Worm (Caenorhabditis elegans): ENCODE data around the gene C33C12.12.
A peak's percentile ranks its signal among the peaks of the same experiment; 100 is the strongest.

The C33C12.12 gene

DNA sequence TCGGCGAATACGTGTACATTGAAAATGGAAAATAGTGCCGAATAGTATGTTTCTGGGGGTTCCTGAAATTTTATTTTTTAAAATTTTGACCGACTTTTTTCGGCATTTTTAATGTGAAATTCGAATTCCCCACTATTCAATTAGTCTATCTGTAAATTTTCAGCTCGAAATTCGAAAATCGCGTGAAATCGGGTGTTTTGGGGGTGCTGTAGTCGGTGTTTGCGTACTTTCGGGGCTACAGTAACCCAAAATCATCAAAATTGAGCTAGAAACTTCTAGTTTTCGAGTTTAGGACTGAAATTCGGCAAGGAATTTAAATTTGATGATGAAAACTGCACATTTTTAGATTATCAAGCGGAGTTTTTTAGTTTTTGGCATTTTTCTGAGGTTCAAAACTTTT is 32.2 kb upstream of the C33C12.12 start:
- no peak for TF ChIP-seq unc-130 (GFP tag; optimal IDR thresholded peaks at IDR 0.05)
- TF ChIP-seq aha-1 (tag) = peak; percentile 98
- TF ChIP-seq nhr-41 (GFP tag; IDR thresholded peaks at IDR 0.05) = no peak
- TF ChIP-seq ceh-28 (tag; optimal IDR thresholded peaks at IDR 0.05) = no peak

DNA sequence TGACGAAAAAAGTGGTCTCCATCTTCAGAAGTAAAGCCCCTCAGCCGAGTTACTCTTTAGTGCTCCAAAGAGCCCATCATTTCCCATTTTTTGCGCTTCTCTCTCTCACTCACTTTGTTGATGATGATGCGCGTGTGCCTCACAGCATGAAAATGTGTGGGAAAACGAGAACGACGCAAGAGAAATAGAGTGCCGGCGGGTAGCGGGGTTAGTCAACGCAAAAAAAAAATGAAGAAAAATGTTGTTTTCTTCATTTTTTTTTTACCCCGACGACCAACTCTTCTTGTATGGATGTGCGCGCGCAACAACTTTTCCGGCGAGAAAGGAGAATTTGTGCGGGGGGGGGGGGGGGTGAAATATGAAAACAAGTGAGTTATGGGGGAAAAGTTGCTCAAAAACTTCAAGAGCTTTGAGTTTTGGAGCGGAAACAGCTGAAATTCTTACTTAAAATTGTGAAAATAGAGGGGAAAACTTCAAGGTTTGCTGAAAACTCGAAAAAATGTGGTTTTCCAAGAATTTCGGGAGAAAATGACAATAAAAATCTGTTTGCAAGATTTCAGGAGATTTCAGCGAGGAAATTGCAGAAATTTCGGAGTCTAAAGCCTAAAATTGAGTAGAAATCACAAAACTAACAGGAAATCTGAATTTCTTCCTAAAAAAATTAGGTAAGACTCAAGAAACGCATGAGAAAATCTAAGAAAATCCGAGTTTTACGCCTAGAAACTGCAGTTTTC is 27.7 kb upstream of the C33C12.12 start, which contains the start of gene C33C12.1:
C33C12.1 (plus strand) TSS at position 684 of the 734 bp plus-strand sequence.
- TF ChIP-seq mdl-1 (tag; optimal IDR thresholded peaks at IDR 0.05) = peak in 1 of 2 experiments; percentile 13
- peak; percentile 64 for TF ChIP-seq aha-1 (tag)
- TF ChIP-seq fkh-10 (GFP tag; optimal IDR thresholded peaks at IDR 0.05) = peak; percentile 55
- TF ChIP-seq nhr-11 (tag; optimal IDR thresholded peaks at IDR 0.05) = no peak
- TF ChIP-seq ceh-82 (tag; optimal IDR thresholded peaks at IDR 0.05) = no peak
- no peak for TF ChIP-seq php-3 (GFP tag; IDR thresholded peaks at IDR 0.05)
- peak in 1 of 2 experiments; percentile 24 for TF ChIP-seq lsy-2 (tag; optimal IDR thresholded peaks at IDR 0.05)
- TF ChIP-seq hlh-30 (tag; optimal IDR thresholded peaks at IDR 0.05; ENCODE audit: insufficient read depth) = peak; percentile 16
- TF ChIP-seq mes-2 (tag; optimal IDR thresholded peaks at IDR 0.05; ENCODE audit: poor library complexity, severe bottlenecking) = peak; percentile 30
- no peak for TF ChIP-seq daf-16 (GFP tag; optimal IDR thresholded peaks at IDR 0.05)
- no peak for TF ChIP-seq daf-16 (tag; optimal IDR thresholded peaks at IDR 0.05)

- TF ChIP-seq egl-27 (tag; optimal IDR thresholded peaks at IDR 0.05) (no peak), lin-38 (GFP tag; IDR thresholded peaks at IDR 0.05) (no peak), Y48G9A.11 (GFP tag; IDR thresholded peaks at IDR 0.05) (no peak), mdl-1 (tag; optimal IDR thresholded peaks at IDR 0.05) (no peak), ceh-44 (GFP tag; IDR thresholded peaks at IDR 0.05) (no peak), lim-7 (GFP tag; IDR thresholded peaks at IDR 0.05) (no peak), ceh-20 (GFP tag; IDR thresholded peaks at IDR 0.05) (0 out of 2 replicates have a peak, but pooled peaks have one; percentile 14), nhr-10 (tag; optimal IDR thresholded peaks at IDR 0.05) (no peak), ztf-7 (tag; optimal IDR thresholded peaks at IDR 0.05) (no peak), aly-2 (tag; optimal IDR thresholded peaks at IDR 0.05) (no peak), hlh-11 (tag; optimal IDR thresholded peaks at IDR 0.05) (no peak), vab-7 (GFP tag; IDR thresholded peaks at IDR 0.05) (no peak), nhr-77 (tag; optimal IDR thresholded peaks at IDR 0.05) (no peak), unc-62 (GFP tag; optimal IDR thresholded peaks at IDR 0.05 in 1 of 2) (peak in 1 of 2 experiments; percentile 98), unc-62 (tag; optimal IDR thresholded peaks at IDR 0.05) (no peak)
Observed at ce11 chrII:2196742-2197141, 26.8 kb upstream of the C33C12.12 start.

ce11 chrII:2195541-2195940 is 25.6 kb upstream of the C33C12.12 start:
- TF ChIP-seq ctbp-1 (GFP tag; IDR thresholded peaks at IDR 0.05) (no peak), mxl-2 (GFP tag; conservative IDR thresholded peaks at IDR 0.05) (no peak), nhr-102 (tag; optimal IDR thresholded peaks at IDR 0.05) (no peak), nhr-48 (tag; optimal IDR thresholded peaks at IDR 0.05) (no peak), spr-1 (tag; optimal IDR thresholded peaks at IDR 0.05) (no peak), Y75B8A.6 (GFP tag; IDR thresholded peaks at IDR 0.05) (no peak), mep-1 (tag; optimal IDR thresholded peaks at IDR 0.05) (peak; percentile 62), fos-1 (tag; optimal IDR thresholded peaks at IDR 0.05) (no peak), nhr-76 (tag; optimal IDR thresholded peaks at IDR 0.05) (no peak), nhr-28 (tag; optimal IDR thresholded peaks at IDR 0.05) (peak; percentile 82), F44E2.7 (GFP tag; IDR thresholded peaks at IDR 0.05) (no peak), rbr-2 (tag; optimal IDR thresholded peaks at IDR 0.05) (peak; percentile 37), zip-11 (GFP tag; IDR thresholded peaks at IDR 0.05) (no peak), hlh-30 (tag; optimal IDR thresholded peaks at IDR 0.05; ENCODE audit: insufficient read depth) (peak; percentile 6), nhr-6 (tag; optimal IDR thresholded peaks at IDR 0.05) (peak; percentile 66), dpl-1 (GFP tag; optimal IDR thresholded peaks at IDR 0.05) (peak; percentile 6), hif-1 (tag; optimal IDR thresholded peaks at IDR 0.05) (no peak), mes-2 (tag; optimal IDR thresholded peaks at IDR 0.05; ENCODE audit: poor library complexity, severe bottlenecking) (peak; percentile 52), pha-4 (GFP tag; IDR thresholded peaks at IDR 0.05) (peak; percentile 33; the same call in 1 of the 2 replicates), pha-4 (tag; optimal IDR thresholded peaks at IDR 0.05) (peak; percentile 93), F10B5.3 (tag; optimal IDR thresholded peaks at IDR 0.05) (no peak), spr-3 (GFP tag; optimal IDR thresholded peaks at IDR 0.05) (no peak)

Measured in whole organism, L4 larva.